Worm (Caenorhabditis elegans) whole organism, early embryonic: ENCODE data around the gene pmp-2.
"Not testable (repeated sequence)": the region's sequence is repeated elsewhere in the genome, so short reads cannot be mapped to it uniquely, and the experiment has no call there.

Experiments used
- B0310.2 ChIP-seq: sonication (generic microtip); optimal IDR thresholded peaks from 2 replicates; lab custom pipeline; 2016; ENCODE audit warnings: mild to moderate bottlenecking, missing genetic modification characterization, missing compliant biosample characterization
- F13C5.2 ChIP-seq: sonication (generic microtip); optimal IDR thresholded peaks from 2 replicates; lab custom pipeline; 2017; ENCODE audit warnings: mild to moderate bottlenecking, missing genetic modification characterization, inconsistent platforms, missing compliant biosample characterization
- aly-1 ChIP-seq: sonication (generic microtip); optimal IDR thresholded peaks from 2 replicates; lab custom pipeline; 2016; ENCODE audit warnings: missing genetic modification characterization, missing compliant biosample characterization
- ama-1 ChIP-seq: fragments of 150-350 bp; optimal IDR thresholded peaks from 2 replicates; lab custom pipeline; 2014
- ceh-13 ChIP-seq: fragments of 200-800 bp; sonication (Bioruptor generic); optimal IDR thresholded peaks from 2 replicates; lab custom pipeline; 2018; ENCODE audit warnings: mild to moderate bottlenecking, missing genetic modification characterization, missing compliant biosample characterization
- ceh-36 ChIP-seq: sonication (generic microtip); optimal IDR thresholded peaks from 2 replicates; lab custom pipeline; 2016; ENCODE audit warnings: missing genetic modification characterization, inconsistent platforms, missing compliant biosample characterization
- ets-7 ChIP-seq: sonication (generic microtip); optimal IDR thresholded peaks from 2 replicates; lab custom pipeline; 2016; ENCODE audit warnings: missing genotype, missing genetic modification characterization, missing compliant biosample characterization
- flt-1 ChIP-seq: fragments of 200-800 bp; sonication (Bioruptor generic); IDR thresholded peaks from 2 replicates; pipeline ENCODE4 v1.3.6; 2022; ENCODE audit warnings: missing genetic modification characterization, missing compliant biosample characterization
- hmbx-1 ChIP-seq: sonication (generic microtip); optimal IDR thresholded peaks from 2 replicates; lab custom pipeline; 2016; ENCODE audit warnings: mild to moderate bottlenecking, missing genetic modification characterization, missing compliant biosample characterization
- hmg-4 ChIP-seq: fragments of 200-800 bp; sonication (Bioruptor generic); optimal IDR thresholded peaks from 2 replicates; lab custom pipeline; 2018; ENCODE audit warnings: mild to moderate bottlenecking, missing genetic modification characterization, missing compliant biosample characterization
- hnd-1 ChIP-seq: sonication (generic microtip); optimal IDR thresholded peaks from 2 replicates; lab custom pipeline; 2016; ENCODE audit warnings: missing genetic modification characterization, missing compliant biosample characterization
- pes-1 ChIP-seq: fragments of 200-800 bp; sonication (Bioruptor generic); IDR thresholded peaks from 2 replicates; pipeline ENCODE4 v1.3.6; 2022; ENCODE audit warnings: missing genetic modification reagents, missing genetic modification characterization, missing compliant biosample characterization
- scrt-1 ChIP-seq: fragments of 200-800 bp; sonication (Bioruptor generic); IDR thresholded peaks from 2 replicates; pipeline ENCODE4 v1.3.6; 2022; ENCODE audit warnings: missing genetic modification characterization, missing compliant biosample characterization
- sea-1 ChIP-seq: fragments of 200-800 bp; sonication (Bioruptor generic); conservative IDR thresholded peaks from 2 replicates; pipeline ENCODE4 v1.3.6; 2022; ENCODE audit warnings: missing genetic modification characterization, missing compliant biosample characterization
- tbx-11 ChIP-seq: fragments of 200-800 bp; sonication (Bioruptor generic); IDR thresholded peaks from 2 replicates; pipeline ENCODE4 v1.3.6; 2022; ENCODE audit warnings: missing genetic modification characterization, missing compliant biosample characterization
- tbx-37 ChIP-seq: fragments of 200-800 bp; sonication (Bioruptor generic); conservative IDR thresholded peaks from 2 replicates; pipeline ENCODE4 v1.3.6; 2022; ENCODE audit warnings: missing genetic modification reagents, missing genetic modification characterization, missing compliant biosample characterization
- tra-4 ChIP-seq: sonication (generic microtip); optimal IDR thresholded peaks from 2 replicates; lab custom pipeline; 2017; ENCODE audit warnings: missing genetic modification characterization, missing compliant biosample characterization

pmp-2 gene

ce11 chrII:6917710-6918109 is 30.1 kb upstream of the pmp-2 start, which contains the start of gene B0252.11:
TSS of gene B0252.11 (minus strand) at chrII:6917810.
- TF ChIP-seq ama-1 (no peak), hmbx-1 (tag; lab: Kevin White, UChicago) (no peak), pes-1 (no peak)

ce11 chrII:6915875-6916274 is 28.3 kb upstream of the pmp-2 start, which contains the start of gene B0252.8:
TSS of gene B0252.8 (plus strand) at chrII:6916166.
- no peak for TF ChIP-seq tbx-37 (GFP tag; lab: Robert Waterston, UW)
- no peak for TF ChIP-seq aly-1
- TF ChIP-seq tbx-11 (GFP tag; lab: Robert Waterston, UW) = no peak
- no peak for TF ChIP-seq flt-1 (GFP tag; lab: Robert Waterston, UW)
- no peak for TF ChIP-seq hnd-1 (tag; lab: Kevin White, UChicago)
- no peak for TF ChIP-seq ceh-36 (tag; lab: Kevin White, UChicago)

ce11 chrII:6913309-6913708 is 25.7 kb upstream of the pmp-2 start, which contains the start of gene cyn-10:
TSS of gene cyn-10 (minus strand) at chrII:6913365.
- peak; percentile 97 for TF ChIP-seq tbx-37 (GFP tag; lab: Robert Waterston, UW)
- peak; percentile 68; the same call in 1 of the 2 replicates for TF ChIP-seq sea-1
- TF ChIP-seq ceh-13 = peak; percentile 3
- TF ChIP-seq hnd-1 (tag; lab: Kevin White, UChicago) = peak; percentile 35
- TF ChIP-seq scrt-1 = peak; percentile 75
- no peak for TF ChIP-seq ets-7
- no peak for TF ChIP-seq tra-4 (tag; lab: Kevin White, UChicago)

DNA sequence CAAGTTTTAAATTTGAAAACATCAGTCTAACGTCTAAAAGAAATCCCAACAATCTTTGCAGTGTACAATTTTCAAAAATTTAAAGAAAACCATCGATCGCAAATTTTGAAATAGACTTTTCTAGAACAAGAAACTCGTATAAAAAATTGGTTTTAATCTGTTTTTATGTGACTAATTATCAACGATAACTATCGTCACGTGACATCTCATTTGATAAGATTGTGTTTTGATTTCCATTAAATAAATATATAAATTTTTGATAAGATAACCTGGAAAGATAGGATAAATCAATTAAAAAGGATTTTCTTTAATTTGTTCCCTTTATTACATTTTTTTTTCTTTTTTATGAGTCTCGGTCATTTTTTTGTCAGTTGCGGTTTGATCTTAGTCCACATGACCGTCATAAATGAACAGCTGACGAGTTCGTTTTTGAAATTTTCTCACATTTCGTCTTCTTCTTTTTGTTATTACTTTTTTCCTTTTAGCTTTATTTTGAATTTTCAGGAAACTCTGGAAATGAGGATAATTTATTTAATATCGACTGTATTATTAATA is 22.0 kb upstream of the pmp-2 start, which contains the start of gene asm-1:
Gene asm-1, plus strand, starts transcription at position 505 of the 555 bp plus-strand sequence.
- TF ChIP-seq scrt-1 (no peak), sea-1 (no peak), hmg-4 (no peak), flt-1 (GFP tag; lab: Robert Waterston, UW) (no peak), F13C5.2 (tag; lab: Kevin White, UChicago) (no peak), ceh-36 (tag; lab: Kevin White, UChicago) (no peak), hnd-1 (tag; lab: Kevin White, UChicago) (no peak), tra-4 (tag; lab: Kevin White, UChicago) (no peak), tbx-37 (GFP tag; lab: Robert Waterston, UW) (no peak), pes-1 (no peak), tbx-11 (GFP tag; lab: Robert Waterston, UW) (no peak), ama-1 (no peak), hmbx-1 (tag; lab: Kevin White, UChicago) (no peak), B0310.2 (no peak), aly-1 (no peak), ets-7 (no peak), ceh-13 (no peak)

- no peak for TF ChIP-seq hmg-4
- no peak for TF ChIP-seq tra-4 (tag; lab: Kevin White, UChicago)
- no peak for TF ChIP-seq ets-7
- no peak for TF ChIP-seq scrt-1
- no peak for TF ChIP-seq ama-1
- TF ChIP-seq tbx-37 (GFP tag; lab: Robert Waterston, UW) = no peak
- TF ChIP-seq pes-1 = no peak
- no peak for TF ChIP-seq hmbx-1 (tag; lab: Kevin White, UChicago)
- TF ChIP-seq flt-1 (GFP tag; lab: Robert Waterston, UW) = no peak
- TF ChIP-seq sea-1 = no peak
- no peak for TF ChIP-seq B0310.2
- TF ChIP-seq hnd-1 (tag; lab: Kevin White, UChicago) = no peak
- no peak for TF ChIP-seq F13C5.2 (tag; lab: Kevin White, UChicago)
- no peak for TF ChIP-seq ceh-36 (tag; lab: Kevin White, UChicago)
These were observed 21.1 kb upstream of the pmp-2 start for ce11 chrII:6908689-6909088.

- TF ChIP-seq ceh-13, ets-7, B0310.2: not testable (repeated sequence)
These were observed 20.1 kb upstream of the pmp-2 start, which contains the start of gene B0252.3 for ce11 chrII:6907657-6908056. TSS of gene B0252.3 (minus strand) at chrII:6907757.

DNA sequence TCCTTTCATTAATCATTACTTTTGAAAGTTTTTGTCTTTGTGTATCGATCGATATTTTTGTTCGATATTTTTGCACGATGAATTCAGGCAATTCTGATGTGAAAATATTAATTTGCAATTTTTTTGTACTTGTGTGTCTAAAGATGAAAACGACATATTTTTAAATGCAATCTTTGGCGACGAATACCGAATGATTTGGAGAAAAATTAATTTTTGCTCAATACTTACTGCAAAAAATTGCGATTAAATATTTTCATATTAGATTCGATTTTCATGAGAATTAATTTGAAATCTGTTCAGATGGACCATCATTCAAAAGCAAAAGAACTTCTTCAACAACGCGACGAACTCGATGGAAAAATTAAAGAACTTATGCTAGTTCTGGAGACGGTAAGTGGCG is 14.2 kb upstream of the pmp-2 start, which contains the start of gene psmd-9:
Gene psmd-9, plus strand, starts transcription at position 301 of the 400 bp plus-strand sequence.
- TF ChIP-seq scrt-1 (no peak), hmbx-1 (tag; lab: Kevin White, UChicago) (no peak), hnd-1 (tag; lab: Kevin White, UChicago) (no peak), flt-1 (GFP tag; lab: Robert Waterston, UW) (no peak), F13C5.2 (tag; lab: Kevin White, UChicago) (no peak), tbx-37 (GFP tag; lab: Robert Waterston, UW) (no peak), ama-1 (no peak), tbx-11 (GFP tag; lab: Robert Waterston, UW) (no peak), hmg-4 (no peak), tra-4 (tag; lab: Kevin White, UChicago) (no peak), B0310.2 (no peak), ets-7 (no peak), ceh-36 (tag; lab: Kevin White, UChicago) (no peak), ceh-13 (no peak)

DNA sequence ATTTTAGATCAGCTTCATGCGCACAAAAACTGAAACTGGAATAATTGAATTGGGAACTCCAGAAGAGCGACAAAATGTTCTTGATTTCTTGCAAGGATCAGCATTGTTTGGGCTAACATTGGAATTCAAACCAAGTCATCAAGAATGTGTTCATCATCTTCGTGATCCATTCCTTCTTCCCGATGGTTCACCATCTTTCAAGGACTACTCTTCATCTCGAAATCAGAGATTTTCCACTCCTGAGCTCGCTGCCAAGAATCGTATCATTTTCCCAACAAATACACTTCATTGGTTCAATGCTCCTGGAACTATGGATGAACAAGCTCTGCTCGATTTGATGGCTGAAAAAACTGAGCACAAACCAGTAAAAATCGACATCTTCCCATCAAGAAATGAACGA is 13.1 kb upstream of the pmp-2 start:
- TF ChIP-seq sea-1 (no peak), hmg-4 (no peak)
